Worm (Caenorhabditis elegans) whole organism, late embryonic: ENCODE data around the gene wago-5.

Experiments
- C08G9.2 ChIP-seq: sonication (generic microtip); optimal IDR thresholded peaks from 2 replicates; lab custom pipeline; 2016; ENCODE audit warnings: mild to moderate bottlenecking, missing genetic modification characterization, moderate library complexity, missing compliant biosample characterization
- C38D4.7 ChIP-seq: fragments of 200-800 bp; sonication (Bioruptor generic); optimal IDR thresholded peaks from 2 replicates; lab custom pipeline; 2018; ENCODE audit warnings: mild to moderate bottlenecking, missing genetic modification characterization, moderate library complexity, missing compliant biosample characterization
- F13H6.1 ChIP-seq: sonication (generic microtip); optimal IDR thresholded peaks from 2 replicates; lab custom pipeline; 2016; ENCODE audit warnings: missing genetic modification characterization, missing compliant biosample characterization
- K02D7.2 ChIP-seq: sonication (generic microtip); optimal IDR thresholded peaks from 2 replicates; lab custom pipeline; 2017; ENCODE audit warnings: mild to moderate bottlenecking, missing genetic modification characterization, missing compliant biosample characterization
- ahr-1 ChIP-seq: sonication (generic microtip); optimal IDR thresholded peaks from 2 replicates; lab custom pipeline; 2016; ENCODE audit warnings: missing genetic modification characterization, missing compliant biosample characterization
- ama-1 ChIP-seq: fragments of 150-350 bp; optimal IDR thresholded peaks from 2 replicates; lab custom pipeline; 2014
- ceh-19 ChIP-seq: fragments of 200-800 bp; sonication (Bioruptor generic); optimal IDR thresholded peaks from 2 replicates; lab custom pipeline; 2018; ENCODE audit warnings: mild to moderate bottlenecking, missing genetic modification characterization, missing compliant biosample characterization
- ceh-2 ChIP-seq: sonication (generic microtip); optimal IDR thresholded peaks from 2 replicates; lab custom pipeline; 2016; ENCODE audit warnings: missing genotype, missing genetic modification characterization, missing compliant biosample characterization
- ceh-22 ChIP-seq: sonication (generic microtip); optimal IDR thresholded peaks from 2 replicates; lab custom pipeline; 2017; ENCODE audit warnings: missing biosample characterization, missing genetic modification characterization
- ceh-30 ChIP-seq: fragments of 150-350 bp; optimal IDR thresholded peaks from 2 replicates; lab custom pipeline; 2014; ENCODE audit warnings: missing biosample characterization, missing genetic modification characterization
- che-1 ChIP-seq: sonication (generic microtip); optimal IDR thresholded peaks from 2 replicates; lab custom pipeline; 2016; ENCODE audit warnings: mild to moderate bottlenecking, missing genetic modification characterization, missing compliant biosample characterization
- dmd-4 ChIP-seq: sonication (generic microtip); optimal IDR thresholded peaks from 2 replicates; lab custom pipeline; 2016; ENCODE audit warnings: borderline replicate concordance, missing genetic modification characterization, missing compliant biosample characterization
- elt-4 ChIP-seq: sonication (generic microtip); optimal IDR thresholded peaks from 2 replicates; lab custom pipeline; 2016; ENCODE audit warnings: missing genetic modification characterization, missing compliant biosample characterization
- hlh-13 ChIP-seq: fragments of 200-800 bp; sonication (Bioruptor generic); optimal IDR thresholded peaks from 2 replicates; lab custom pipeline; 2018; ENCODE audit warnings: mild to moderate bottlenecking, missing genetic modification characterization, missing compliant biosample characterization
- hlh-6 ChIP-seq: sonication (generic microtip); optimal IDR thresholded peaks from 2 replicates; lab custom pipeline; 2016; ENCODE audit warnings: missing genotype, missing genetic modification characterization, missing compliant biosample characterization
- hlh-8 ChIP-seq: sonication (generic microtip); optimal IDR thresholded peaks from 2 replicates; lab custom pipeline; 2016; ENCODE audit warnings: missing genotype, missing genetic modification characterization, missing compliant biosample characterization
- lim-6 ChIP-seq: sonication (generic microtip); optimal IDR thresholded peaks from 2 replicates; lab custom pipeline; 2016; ENCODE audit warnings: missing genetic modification characterization, missing compliant biosample characterization
- mec-3 ChIP-seq: sonication (generic microtip); optimal IDR thresholded peaks from 2 replicates; lab custom pipeline; 2016; ENCODE audit warnings: borderline replicate concordance, missing genetic modification characterization, missing compliant biosample characterization
- nfya-1 ChIP-seq: sonication (generic microtip); optimal IDR thresholded peaks from 2 replicates; lab custom pipeline; 2017; ENCODE audit warnings: missing genetic modification characterization, mild to moderate bottlenecking, missing compliant biosample characterization, antibody characterized with exemption, moderate library complexity
- odd-2 ChIP-seq: sonication (generic microtip); optimal IDR thresholded peaks from 2 replicates; lab custom pipeline; 2017; ENCODE audit warnings: antibody characterized with exemption, mild to moderate bottlenecking, missing genetic modification characterization, missing compliant biosample characterization
- pag-3 ChIP-seq: sonication (generic microtip); optimal IDR thresholded peaks from 2 replicates; lab custom pipeline; 2016; ENCODE audit warnings: missing compliant biosample characterization, missing genetic modification characterization, borderline replicate concordance
- pat-9 ChIP-seq: fragments of 200-800 bp; sonication (Bioruptor generic); optimal IDR thresholded peaks from 2 replicates; lab custom pipeline; 2018; ENCODE audit warnings: mild to moderate bottlenecking, missing genetic modification characterization, moderate library complexity, missing compliant biosample characterization
- pax-1 ChIP-seq: fragments of 150-350 bp; optimal IDR thresholded peaks from 2 replicates; lab custom pipeline; 2014; ENCODE audit warnings: missing biosample characterization, missing genetic modification characterization
- pha-2 ChIP-seq: sonication (generic microtip); optimal IDR thresholded peaks from 2 replicates; lab custom pipeline; 2017; ENCODE audit warnings: mild to moderate bottlenecking, missing genetic modification characterization, missing compliant biosample characterization
- pha-4 ChIP-seq: fragments of 150-350 bp; optimal IDR thresholded peaks from 2 replicates; lab custom pipeline; 2018; ENCODE audit warnings: missing biosample characterization, missing genetic modification reagents, missing genetic modification characterization
- ref-2 ChIP-seq: sonication (generic microtip); optimal IDR thresholded peaks from 2 replicates; lab custom pipeline; 2016; ENCODE audit warnings: missing genetic modification characterization, missing compliant biosample characterization
- sdc-2 ChIP-seq: sonication (generic microtip); optimal IDR thresholded peaks from 2 replicates; lab custom pipeline; 2016; ENCODE audit warnings: missing genotype, missing genetic modification characterization, missing compliant biosample characterization
- sox-4 ChIP-seq: sonication (generic microtip); optimal IDR thresholded peaks from 2 replicates; lab custom pipeline; 2017; ENCODE audit warnings: mild to moderate bottlenecking, missing genetic modification characterization, inconsistent platforms, missing compliant biosample characterization
- syd-9 ChIP-seq: sonication (generic microtip); optimal IDR thresholded peaks from 2 replicates; lab custom pipeline; 2016; ENCODE audit warnings: mild to moderate bottlenecking, missing genetic modification characterization, moderate library complexity, missing compliant biosample characterization
- tbx-2 ChIP-seq: sonication (generic microtip); optimal IDR thresholded peaks from 2 replicates; lab custom pipeline; 2016; ENCODE audit warnings: missing genetic modification characterization, missing compliant biosample characterization
- tbx-7 ChIP-seq: sonication (generic microtip); optimal IDR thresholded peaks from 2 replicates; lab custom pipeline; 2016; ENCODE audit warnings: missing genotype, missing genetic modification characterization, missing compliant biosample characterization
- unc-42 ChIP-seq: sonication (generic microtip); optimal IDR thresholded peaks from 2 replicates; lab custom pipeline; 2016; ENCODE audit warnings: missing genotype, missing genetic modification characterization, missing compliant biosample characterization
- unc-55 ChIP-seq: sonication (generic microtip); optimal IDR thresholded peaks from 2 replicates; lab custom pipeline; 2017; ENCODE audit warnings: missing biosample characterization, missing genetic modification reagents, missing genetic modification characterization
- ztf-16 ChIP-seq: sonication (generic microtip); optimal IDR thresholded peaks from 2 replicates; lab custom pipeline; 2017; ENCODE audit warnings: missing genetic modification characterization, missing compliant biosample characterization

wago-5 gene

DNA sequence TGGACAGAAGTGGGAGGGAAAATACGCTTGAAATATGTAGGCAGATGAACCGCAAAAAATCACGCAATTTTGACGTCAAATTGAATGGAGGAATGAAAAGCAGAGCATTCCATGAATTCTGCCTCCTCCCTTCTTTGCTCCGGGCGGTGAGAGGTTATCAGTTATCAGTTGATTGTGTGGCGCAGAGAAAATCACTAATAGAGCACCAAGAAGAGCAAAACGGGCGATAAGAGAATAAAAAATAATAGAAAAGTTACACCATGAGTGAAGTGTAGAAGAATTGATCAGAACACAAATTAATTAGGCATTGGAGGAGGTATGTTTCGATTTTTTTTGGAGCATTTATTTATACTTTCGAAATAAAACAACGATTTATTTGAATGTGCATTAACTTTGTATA lies 8.7 kb downstream of the wago-5 start:
- TF ChIP-seq syd-9 (tag; lab: Kevin White, UChicago) (no peak), sox-4 (tag; lab: Kevin White, UChicago) (no peak), lim-6 (no peak), hlh-8 (tag; lab: Kevin White, UChicago) (no peak), tbx-7 (tag; lab: Kevin White, UChicago) (no peak), pat-9 (tag; lab: Kevin White, UChicago) (no peak), pha-2 (tag; lab: Kevin White, UChicago) (no peak), K02D7.2 (tag; lab: Kevin White, UChicago) (no peak), ztf-16 (tag; lab: Kevin White, UChicago) (no peak), nfya-1 (no peak), ref-2 (tag; lab: Kevin White, UChicago) (no peak), ceh-30 (tag; lab: Kevin White, UChicago) (no peak), pha-4 (tag; lab: Kevin White, UChicago) (no peak), hlh-6 (tag; lab: Kevin White, UChicago) (no peak), C08G9.2 (no peak), pax-1 (tag; lab: Kevin White, UChicago) (no peak)
- TF ChIP-seq, all 69 proteins: peak for 0

DNA sequence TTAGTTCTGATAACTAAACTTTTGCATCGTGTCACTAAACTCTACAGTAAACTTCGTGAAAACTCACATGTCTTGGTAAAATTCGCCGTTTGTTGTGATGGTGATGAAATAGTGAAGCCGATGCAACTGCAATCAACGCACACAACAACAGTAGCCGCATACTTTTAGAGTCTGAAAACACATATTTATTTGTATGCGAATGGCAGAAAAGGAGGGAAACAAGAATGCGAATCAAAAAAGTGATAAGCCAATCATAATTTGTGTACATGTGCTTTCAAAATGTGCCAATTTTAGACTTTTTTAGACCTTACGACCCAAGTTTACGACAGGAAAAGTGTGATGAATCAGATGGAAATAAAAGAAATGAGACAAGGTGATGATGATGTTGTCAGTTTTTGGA lies 10.0 kb downstream of the wago-5 start, which contains the start of gene K05F1.10:
Gene K05F1.10 (minus strand): TSS at position 171 of the 400 bp plus-strand sequence.
- no peak for TF ChIP-seq nfya-1
- TF ChIP-seq C38D4.7 (GFP tag; lab: Kevin White, UChicago) = no peak
- TF ChIP-seq pha-4 (tag; lab: Kevin White, UChicago) = no peak
- TF ChIP-seq pha-2 (tag; lab: Kevin White, UChicago) = no peak
- no peak for TF ChIP-seq ama-1
- TF ChIP-seq elt-4 = no peak

DNA sequence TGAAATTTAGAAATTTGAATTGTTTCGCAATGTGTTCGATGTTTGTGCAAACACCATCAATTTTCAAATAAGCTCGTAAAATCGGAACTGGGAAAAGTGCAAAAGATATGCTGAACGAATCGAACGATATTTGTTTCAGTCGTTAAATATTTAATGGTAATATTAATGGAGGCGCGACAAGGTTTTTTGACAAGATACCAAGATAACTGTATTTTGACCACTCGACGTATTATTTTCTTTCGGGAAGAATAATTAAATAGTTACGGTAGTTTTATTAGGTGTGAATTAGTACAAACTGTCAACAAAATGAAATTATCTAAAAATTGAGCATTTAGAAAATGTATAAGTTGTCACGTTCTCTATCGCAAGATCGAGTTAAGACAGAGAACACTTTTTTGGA lies 11.0 kb downstream of the wago-5 start:
- TF ChIP-seq unc-42 (tag; lab: Kevin White, UChicago) (no peak), ahr-1 (no peak), ref-2 (tag; lab: Kevin White, UChicago) (no peak), C08G9.2 (no peak), pag-3 (tag; lab: Kevin White, UChicago) (no peak), tbx-7 (tag; lab: Kevin White, UChicago) (no peak), F13H6.1 (tag; lab: Kevin White, UChicago) (no peak)

DNA sequence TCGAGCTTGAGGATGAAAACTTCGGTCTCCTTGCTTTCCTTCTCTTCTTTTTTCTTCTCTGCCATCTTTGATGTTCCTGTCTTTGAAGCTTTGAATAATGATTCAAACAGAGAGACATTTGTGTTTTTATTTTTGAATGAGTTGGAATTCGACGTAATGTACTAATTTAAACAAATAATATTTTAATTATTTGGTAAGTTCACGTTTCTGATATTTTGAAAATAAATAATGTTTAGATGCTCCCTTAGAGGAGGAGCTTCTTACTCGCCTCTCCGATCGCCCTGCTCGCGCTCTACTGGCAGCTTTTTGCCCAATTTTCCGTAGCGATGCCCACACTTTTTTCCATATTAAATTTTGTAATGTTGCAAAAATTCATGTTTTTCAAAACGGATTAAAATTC lies 14.2 kb downstream of the wago-5 start, which contains the start of the genes K05F1.9 and K05F1.1:
Gene K05F1.9 (minus strand): TSS at position 101 of the 400 bp plus-strand sequence.
Gene K05F1.1 (plus strand): TSS at position 308 of the 400 bp plus-strand sequence.
- TF ChIP-seq ceh-19 (GFP tag; lab: Kevin White, UChicago) = no peak
- no peak for TF ChIP-seq elt-4
- no peak for TF ChIP-seq dmd-4

DNA sequence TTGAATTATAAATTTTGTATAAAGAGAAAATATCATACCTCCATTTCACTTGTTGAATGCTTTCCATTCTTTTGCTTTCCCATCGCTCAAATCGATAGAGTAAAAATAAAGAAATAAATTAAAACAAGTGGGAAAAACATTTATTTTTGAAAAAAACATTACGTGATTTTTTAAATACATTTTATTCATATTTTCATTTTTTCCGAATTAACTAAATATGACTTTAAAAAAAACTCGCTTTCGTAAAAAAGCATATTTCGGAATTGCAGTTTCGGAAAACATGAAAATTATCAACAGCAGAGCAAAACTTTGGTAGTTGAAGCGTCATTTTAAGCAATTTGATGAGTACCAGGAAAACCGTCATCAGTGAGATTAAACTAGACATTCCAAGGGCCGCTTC lies 15.7 kb downstream of the wago-5 start, which contains the start of gene K05F1.8:
Gene K05F1.8 (minus strand): TSS at position 101 of the 400 bp plus-strand sequence.
- TF ChIP-seq unc-55 (GFP tag; lab: Kevin White, UChicago) (no peak), tbx-7 (tag; lab: Kevin White, UChicago) (no peak), odd-2 (tag; lab: Kevin White, UChicago) (no peak)

DNA sequence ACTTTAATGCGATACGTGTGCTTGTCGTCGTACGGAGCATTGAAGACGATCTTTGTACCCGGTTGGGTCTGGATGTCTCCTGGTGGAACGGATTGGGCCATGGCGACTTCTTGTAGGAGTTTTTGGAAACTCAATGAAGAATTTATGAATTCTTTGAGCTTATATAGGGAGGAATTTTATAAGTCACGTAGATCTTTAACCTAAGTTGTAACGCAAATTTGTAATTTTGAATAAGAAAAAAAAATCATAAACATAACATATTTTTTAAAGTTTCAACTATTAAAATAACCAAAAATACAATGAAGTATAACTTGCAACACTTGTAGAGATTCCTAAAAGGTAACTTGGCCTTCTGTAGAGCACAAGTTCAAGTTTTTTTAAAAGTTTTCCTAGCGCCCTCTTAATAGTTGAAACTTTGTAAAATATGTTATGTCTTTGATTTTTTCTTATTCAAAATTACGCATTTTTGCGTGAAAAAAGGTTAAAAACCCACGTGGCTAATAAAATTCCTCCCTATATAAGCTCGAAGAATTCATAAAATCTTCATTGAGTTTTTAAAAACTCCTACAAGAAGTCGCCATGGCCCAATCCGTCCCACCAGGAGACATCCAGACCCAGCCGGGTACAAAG lies 17.8 kb downstream of the wago-5 start, which contains the start of the genes msp-63 and msp-142:
Gene msp-63 (minus strand): TSS at position 101 of the 630 bp plus-strand sequence.
Gene msp-142 (plus strand): TSS at position 580 of the 630 bp plus-strand sequence.
- TF ChIP-seq lim-6 = no peak
- no peak for TF ChIP-seq sdc-2 (tag; lab: Kevin White, UChicago)
- TF ChIP-seq pat-9 (tag; lab: Kevin White, UChicago) = no peak
- no peak for TF ChIP-seq K02D7.2 (tag; lab: Kevin White, UChicago)
- no peak for TF ChIP-seq ceh-2 (tag; lab: Kevin White, UChicago)
- TF ChIP-seq pax-1 (tag; lab: Kevin White, UChicago) = no peak
- no peak for TF ChIP-seq hlh-13
- TF ChIP-seq tbx-2 (tag; lab: Kevin White, UChicago) = no peak
- no peak for TF ChIP-seq mec-3 (tag; lab: Kevin White, UChicago)
- TF ChIP-seq tbx-7 (tag; lab: Kevin White, UChicago) = no peak
- no peak for TF ChIP-seq F13H6.1 (tag; lab: Kevin White, UChicago)
- TF ChIP-seq odd-2 (tag; lab: Kevin White, UChicago) = no peak
- no peak for TF ChIP-seq che-1 (tag; lab: Kevin White, UChicago)
- no peak for TF ChIP-seq ceh-22
